Worm (Caenorhabditis elegans): ENCODE results near the gene apd-3.

The apd-3 gene

DNA sequence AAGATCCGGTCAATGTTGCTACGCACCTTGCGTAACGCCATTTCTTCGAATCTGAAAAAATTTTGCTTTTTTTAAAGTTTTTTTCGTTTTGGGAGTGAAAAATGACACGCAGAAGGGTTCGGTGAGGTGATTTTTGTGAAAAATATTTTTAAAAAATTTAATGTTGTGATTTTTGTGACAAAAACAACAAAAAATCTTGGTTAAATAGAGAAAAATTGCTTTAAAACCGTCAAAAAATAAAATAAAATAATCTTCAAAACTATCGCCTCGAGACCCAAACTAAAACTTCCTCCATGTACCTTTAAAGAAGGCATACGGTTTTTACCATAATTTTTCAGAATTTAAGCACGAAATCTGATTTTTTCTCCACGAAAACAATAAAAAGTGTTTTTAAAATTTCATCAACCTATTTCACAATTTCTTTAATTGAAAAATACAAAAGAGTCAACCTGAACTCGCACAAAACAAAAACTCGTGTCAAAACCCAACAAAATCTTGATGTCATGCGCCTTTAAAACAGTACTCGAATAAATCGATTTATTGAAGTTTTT, at the start of gene apd-3:
Gene apd-3, minus strand, starts transcription at position 51 of the 551 bp plus-strand sequence.
- TF ChIP-seq elt-1 (tag; optimal IDR thresholded peaks at IDR 0.05) (no peak), ceh-82 (tag; optimal IDR thresholded peaks at IDR 0.05) (no peak), fkh-10 (GFP tag; optimal IDR thresholded peaks at IDR 0.05) (no peak), snpc-4 (tag; optimal IDR thresholded peaks at IDR 0.05) (no peak), nhr-11 (tag; optimal IDR thresholded peaks at IDR 0.05) (no peak), ceh-28 (tag; optimal IDR thresholded peaks at IDR 0.05) (no peak), daf-12 (tag; optimal IDR thresholded peaks at IDR 0.05) (no peak), zag-1 (tag; optimal IDR thresholded peaks at IDR 0.05) (no peak)

DNA sequence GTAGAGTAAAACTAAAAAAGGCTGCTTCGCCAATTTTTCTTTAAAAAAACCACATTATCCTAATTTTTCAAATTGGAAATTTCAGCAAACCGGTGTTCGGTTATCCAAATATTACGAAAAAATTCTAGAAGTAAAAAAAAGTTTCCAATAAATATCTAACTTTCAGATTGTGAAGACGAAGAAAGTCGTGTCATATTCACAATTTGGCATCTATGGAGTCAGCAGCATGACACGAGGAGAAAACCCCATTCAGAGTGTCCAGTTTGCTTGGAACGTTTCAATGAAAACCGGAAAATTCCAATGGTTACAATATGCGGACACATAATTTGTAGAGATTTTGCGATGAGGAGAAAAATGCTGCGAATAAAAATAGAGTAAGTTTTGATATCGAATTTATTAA, 49.1 kb upstream of the apd-3 start, which contains the start of gene Y49F6A.12:
Gene Y49F6A.12, plus strand, starts transcription at position 301 of the 400 bp plus-strand sequence.
- no peak for TF ChIP-seq unc-39 (tag; optimal IDR thresholded peaks at IDR 0.05)
- no peak for TF ChIP-seq egl-5 (tag; optimal IDR thresholded peaks at IDR 0.05)
- TF ChIP-seq pha-4 (tag; optimal IDR thresholded peaks at IDR 0.05) = no peak
- no peak for TF ChIP-seq egl-27 (tag; optimal IDR thresholded peaks at IDR 0.05)
- TF ChIP-seq ceh-28 (tag; optimal IDR thresholded peaks at IDR 0.05) = no peak
- no peak for TF ChIP-seq ztf-11 (tag; optimal IDR thresholded peaks at IDR 0.05)
- no peak for TF ChIP-seq zag-1 (tag; optimal IDR thresholded peaks at IDR 0.05)
- TF ChIP-seq pqm-1 (tag; optimal IDR thresholded peaks at IDR 0.05) = no peak
- no peak for TF ChIP-seq nhr-77 (tag; optimal IDR thresholded peaks at IDR 0.05)
- no peak for TF ChIP-seq snpc-4 (tag; optimal IDR thresholded peaks at IDR 0.05)
- no peak for TF ChIP-seq tbx-2 (tag; optimal IDR thresholded peaks at IDR 0.05)

DNA sequence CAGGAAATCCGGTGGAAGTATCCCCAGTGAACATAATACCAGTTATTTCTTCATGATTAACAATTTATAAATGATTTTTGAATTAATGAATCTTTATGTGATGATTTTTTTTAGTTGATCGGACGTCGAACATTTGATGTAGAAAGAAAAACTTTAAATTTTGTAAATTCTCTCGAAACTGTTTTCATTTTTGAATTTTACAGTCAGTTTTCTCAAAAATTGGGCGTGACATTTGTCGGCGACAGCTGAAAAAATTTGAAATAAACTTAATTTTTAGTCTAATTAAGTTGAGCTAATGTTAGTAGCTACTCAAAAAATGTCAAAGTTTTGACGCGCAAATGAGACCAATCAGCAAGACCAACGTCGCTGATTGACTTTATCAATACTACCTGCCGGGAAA, 37.2 kb upstream of the apd-3 start, which contains the start of gene srh-60:
Gene srh-60, plus strand, starts transcription at position 301 of the 400 bp plus-strand sequence.
- no peak for TF ChIP-seq elt-3 (tag; optimal IDR thresholded peaks at IDR 0.05)

DNA sequence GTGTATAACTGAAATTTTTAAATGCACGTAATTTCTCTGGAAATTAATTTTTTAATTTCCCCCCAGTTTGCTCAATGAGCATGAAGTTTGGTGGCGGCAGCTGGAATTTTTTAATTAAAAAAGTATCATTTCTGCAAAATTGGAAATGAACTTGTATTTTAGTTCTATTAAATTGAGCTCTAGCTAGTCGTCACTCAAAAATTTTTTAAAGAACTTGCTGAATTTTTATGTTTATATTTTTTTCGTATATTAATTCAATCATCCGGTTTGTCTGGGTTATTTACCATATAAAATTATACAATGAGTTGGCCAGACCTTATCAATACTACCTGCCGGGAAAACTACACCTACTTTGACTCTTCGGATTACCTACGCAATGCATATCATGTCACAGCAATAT, 35.5 kb upstream of the apd-3 start, which contains the start of gene srh-59:
Gene srh-59, plus strand, starts transcription at position 301 of the 400 bp plus-strand sequence.
- TF ChIP-seq fos-1 (tag; optimal IDR thresholded peaks at IDR 0.05) (no peak), pqm-1 (tag; optimal IDR thresholded peaks at IDR 0.05) (no peak), mml-1 (tag; optimal IDR thresholded peaks at IDR 0.05) (no peak), nhr-12 (tag; optimal IDR thresholded peaks at IDR 0.05) (no peak), fkh-2 (tag; optimal IDR thresholded peaks at IDR 0.05) (no peak), ceh-9 (tag; optimal IDR thresholded peaks at IDR 0.05) (no peak), nhr-237 (tag; optimal IDR thresholded peaks at IDR 0.05) (no peak), elt-3 (tag; optimal IDR thresholded peaks at IDR 0.05) (no peak), tbx-2 (tag; optimal IDR thresholded peaks at IDR 0.05) (no peak), ztf-4 (tag; optimal IDR thresholded peaks at IDR 0.05) (no peak), ceh-28 (tag; optimal IDR thresholded peaks at IDR 0.05) (no peak), ceh-82 (tag; optimal IDR thresholded peaks at IDR 0.05) (no peak), snpc-4 (tag; optimal IDR thresholded peaks at IDR 0.05) (no peak), egl-27 (tag; optimal IDR thresholded peaks at IDR 0.05) (no peak), skn-1 (tag; optimal IDR thresholded peaks at IDR 0.05) (no peak), jun-1 (tag; optimal IDR thresholded peaks at IDR 0.05) (no peak), aly-2 (tag; optimal IDR thresholded peaks at IDR 0.05) (no peak), unc-62 (GFP tag; optimal IDR thresholded peaks at IDR 0.05) (no peak)

DNA sequence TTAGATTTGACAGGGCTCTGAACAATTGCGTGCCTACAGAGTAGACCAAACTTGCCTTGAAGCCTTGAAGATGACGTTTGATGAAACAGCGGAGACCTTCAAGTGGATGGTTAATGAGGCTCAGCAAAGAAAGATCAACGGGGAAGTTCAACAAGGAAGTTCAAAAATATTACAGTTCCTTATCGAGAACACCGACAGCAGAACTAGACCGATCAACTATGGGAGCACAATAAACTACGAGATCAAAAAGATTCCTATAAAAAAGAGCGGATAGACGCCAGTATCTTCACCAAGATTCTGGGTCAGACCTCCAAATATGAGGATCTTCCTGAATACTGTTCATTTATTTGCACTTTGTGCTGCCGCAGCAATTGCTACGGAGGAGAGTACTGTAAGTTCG, 33.5 kb upstream of the apd-3 start, which contains the start of gene clec-134:
Gene clec-134, plus strand, starts transcription at position 301 of the 400 bp plus-strand sequence.
- TF ChIP-seq mdl-1 (tag; optimal IDR thresholded peaks at IDR 0.05) (no peak), egl-27 (tag; optimal IDR thresholded peaks at IDR 0.05) (no peak), ZK546.5 (tag; optimal IDR thresholded peaks at IDR 0.05) (no peak), nfya-1 (tag; optimal IDR thresholded peaks at IDR 0.05; ENCODE audit: insufficient read depth) (no peak), jun-1 (tag; optimal IDR thresholded peaks at IDR 0.05) (no peak), sea-2 (GFP tag; optimal IDR thresholded peaks at IDR 0.05) (no peak), ztf-11 (tag; optimal IDR thresholded peaks at IDR 0.05) (no peak), fkh-2 (tag; optimal IDR thresholded peaks at IDR 0.05) (no peak), nhr-28 (tag; optimal IDR thresholded peaks at IDR 0.05) (no peak), nhr-237 (tag; optimal IDR thresholded peaks at IDR 0.05) (no peak)
